Worm (Caenorhabditis elegans): ENCODE measurements around the gene ZK899.3.

DNA sequence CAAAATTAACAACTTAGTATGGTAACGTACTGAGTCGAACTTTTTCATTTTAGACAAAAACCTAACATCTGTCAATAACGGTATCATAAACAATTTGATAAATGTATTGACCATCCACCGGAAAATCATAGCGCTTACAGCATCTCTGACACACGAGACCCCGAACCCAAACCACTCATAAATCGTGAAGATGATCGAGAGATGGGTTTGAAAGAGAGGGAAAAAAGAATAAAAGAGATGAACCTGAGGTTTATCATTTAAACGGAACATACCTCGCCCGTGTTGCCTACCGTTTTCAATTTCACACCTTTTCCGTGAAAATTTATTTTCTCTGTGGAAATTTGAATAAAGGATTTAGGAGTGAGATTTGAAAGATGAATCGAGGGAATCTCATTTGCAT, 36.6 kb downstream of the ZK899.3 start:
- no peak for TF ChIP-seq unc-130 (GFP tag; optimal IDR thresholded peaks at IDR 0.05)
- TF ChIP-seq ces-1 (GFP tag; optimal IDR thresholded peaks at IDR 0.05) = no peak
- no peak for TF ChIP-seq mep-1 (tag; optimal IDR thresholded peaks at IDR 0.05)
- TF ChIP-seq zfp-3 (GFP tag; conservative IDR thresholded peaks at IDR 0.05) = no peak
- TF ChIP-seq egl-43 (GFP tag; IDR thresholded peaks at IDR 0.05) = no peak
- no peak for TF ChIP-seq pqm-1 (tag; optimal IDR thresholded peaks at IDR 0.05)
- TF ChIP-seq nhr-11 (tag; optimal IDR thresholded peaks at IDR 0.05) = no peak
- TF ChIP-seq snpc-4 (tag; optimal IDR thresholded peaks at IDR 0.05) = no peak
- no peak for TF ChIP-seq unc-62 (GFP tag; optimal IDR thresholded peaks at IDR 0.05 in 1 of 2)
- TF ChIP-seq unc-62 (tag; optimal IDR thresholded peaks at IDR 0.05) = no peak
- no peak for TF ChIP-seq aly-2 (tag; optimal IDR thresholded peaks at IDR 0.05)
- no peak for TF ChIP-seq lim-7 (GFP tag; IDR thresholded peaks at IDR 0.05)
- TF ChIP-seq nhr-111 (GFP tag; optimal IDR thresholded peaks at IDR 0.05) = no peak
- no peak for TF ChIP-seq ztf-11 (tag; optimal IDR thresholded peaks at IDR 0.05)
- no peak for TF ChIP-seq nhr-76 (tag; optimal IDR thresholded peaks at IDR 0.05)

Measured in whole organism, L4 larva.